5 worm cellular contexts compared by ENCODE assay signal in genomic region chrII:7877744-7878468, ce11.
A peak's percentile ranks its signal among the peaks of the same experiment; 100 is the strongest.
TF ChIP-seq lines count a peak whose summit lies in the region.

T01H3.2 (minus strand) TSS chrII:7877994.

TF ChIP-seq in whole organism, L1 larva, 84 proteins besides CTCF, POLR2A, EP300 and RAD21 (continues in another document):
- TF ChIP-seq unc-98 (GFP tag; IDR thresholded peaks at IDR 0.05; lab: Robert Waterston, UW), result no peak
- no peak for TF ChIP-seq hlh-17 (GFP tag; optimal IDR thresholded peaks at IDR 0.05; lab: Kevin White, UChicago; ENCODE audit: borderline replicate concordance)
- TF ChIP-seq unc-62 (GFP tag; optimal IDR thresholded peaks at IDR 0.05; lab: Kevin White, UChicago), result no peak
- TF ChIP-seq C04F5.9 (tag; optimal IDR thresholded peaks at IDR 0.05; lab: Kevin White, UChicago), result no peak
- no peak for TF ChIP-seq egl-13 (tag; optimal IDR thresholded peaks at IDR 0.05; lab: Kevin White, UChicago)
- TF ChIP-seq elt-2 (tag; optimal IDR thresholded peaks at IDR 0.05; lab: Kevin White, UChicago), result no peak
- TF ChIP-seq pqm-1 (tag; optimal IDR thresholded peaks at IDR 0.05; lab: Kevin White, UChicago), result no peak
- TF ChIP-seq nhr-76 (tag; optimal IDR thresholded peaks at IDR 0.05; lab: Kevin White, UChicago), result no peak
- TF ChIP-seq dsc-1 (tag; optimal IDR thresholded peaks at IDR 0.05; lab: Kevin White, UChicago), result no peak
- TF ChIP-seq nhr-71 (tag; optimal IDR thresholded peaks at IDR 0.05; lab: Kevin White, UChicago), result peak; percentile 41
- TF ChIP-seq swsn-7 (tag; optimal IDR thresholded peaks at IDR 0.05; lab: Kevin White, UChicago), result no peak
- no peak for TF ChIP-seq zip-4 (GFP tag; optimal IDR thresholded peaks at IDR 0.05; lab: Kevin White, UChicago)
- TF ChIP-seq mef-2 (tag; optimal IDR thresholded peaks at IDR 0.05; lab: Kevin White, UChicago), result no peak
- TF ChIP-seq mdl-1 (tag; optimal IDR thresholded peaks at IDR 0.05; lab: Kevin White, UChicago), result no peak
- no peak for TF ChIP-seq lir-3 (tag; optimal IDR thresholded peaks at IDR 0.05; lab: Kevin White, UChicago; ENCODE audit: poor library complexity)
- no peak for TF ChIP-seq mab-9 (GFP tag; IDR thresholded peaks at IDR 0.05; lab: Robert Waterston, UW)
- no peak for TF ChIP-seq nhr-19 (GFP tag; conservative IDR thresholded peaks at IDR 0.05; lab: Robert Waterston, UW)
- peak; percentile 2 for TF ChIP-seq snu-23 (GFP tag; optimal IDR thresholded peaks at IDR 0.05; lab: Kevin White, UChicago)
- no peak for TF ChIP-seq aly-2 (tag; optimal IDR thresholded peaks at IDR 0.05; lab: Kevin White, UChicago)

TF ChIP-seq in whole organism, L2 larva, 48 proteins besides CTCF, POLR2A, EP300 and RAD21:
- TF ChIP-seq alr-1 (tag; optimal IDR thresholded peaks at IDR 0.05; lab: Kevin White, UChicago) (no peak), zag-1 (tag; optimal IDR thresholded peaks at IDR 0.05; lab: Kevin White, UChicago) (no peak), Y55F3AM.14 (GFP tag; optimal IDR thresholded peaks at IDR 0.05; lab: Kevin White, UChicago) (no peak), sem-4 (tag; optimal IDR thresholded peaks at IDR 0.05; lab: Kevin White, UChicago) (no peak), nhr-11 (tag; optimal IDR thresholded peaks at IDR 0.05; lab: Kevin White, UChicago) (no peak), skn-1 (tag; optimal IDR thresholded peaks at IDR 0.05; lab: Kevin White, UChicago) (no peak), crh-2 (tag; optimal IDR thresholded peaks at IDR 0.05; lab: Kevin White, UChicago) (peak; percentile 3), sma-3 (GFP tag; optimal IDR thresholded peaks at IDR 0.05; lab: Kevin White, UChicago) (no peak), elt-1 (tag; optimal IDR thresholded peaks at IDR 0.05; lab: Kevin White, UChicago) (no peak), lsy-2 (tag; optimal IDR thresholded peaks at IDR 0.05; lab: Kevin White, UChicago) (peak in 1 of 2 experiments; percentile 12), ama-1 (optimal IDR thresholded peaks at IDR 0.05; lab: Kevin White, UChicago) (peak; percentile 2), dmd-4 (tag; optimal IDR thresholded peaks at IDR 0.05; lab: Kevin White, UChicago) (no peak)

TF ChIP-seq in whole organism, L3 larva, 47 proteins besides CTCF, POLR2A, EP300 and RAD21:
- no peak for TF ChIP-seq ceh-82 (tag; optimal IDR thresholded peaks at IDR 0.05; lab: Kevin White, UChicago)
- peak; percentile 18 for TF ChIP-seq elt-2 (tag; optimal IDR thresholded peaks at IDR 0.05; lab: Kevin White, UChicago)
- no peak for TF ChIP-seq eor-1 (tag; optimal IDR thresholded peaks at IDR 0.05; lab: Kevin White, UChicago)
- TF ChIP-seq ama-1 (optimal IDR thresholded peaks at IDR 0.05; lab: Kevin White, UChicago), result no peak
- TF ChIP-seq hmg-11 (tag; optimal IDR thresholded peaks at IDR 0.05; lab: Kevin White, UChicago), result no peak
- TF ChIP-seq nhr-43 (tag; optimal IDR thresholded peaks at IDR 0.05; lab: Kevin White, UChicago; ENCODE audit: poor library complexity, severe bottlenecking), result peak; percentile 13
- no peak for TF ChIP-seq pha-4 (tag; optimal IDR thresholded peaks at IDR 0.05; lab: Kevin White, UChicago)
- peak; percentile 15 for TF ChIP-seq nhr-23 (tag; optimal IDR thresholded peaks at IDR 0.05; lab: Kevin White, UChicago)
- no peak for TF ChIP-seq aly-2 (tag; optimal IDR thresholded peaks at IDR 0.05; lab: Kevin White, UChicago)

TF ChIP-seq in whole organism, L4 larva, 104 proteins besides CTCF, POLR2A, EP300 and RAD21:
- TF ChIP-seq lin-38 (GFP tag; IDR thresholded peaks at IDR 0.05; lab: Robert Waterston, UW) (peak; percentile 52), nhr-25 (tag; optimal IDR thresholded peaks at IDR 0.05; lab: Kevin White, UChicago; ENCODE audit: borderline replicate concordance, insufficient read depth) (no peak), dve-1 (tag; optimal IDR thresholded peaks at IDR 0.05; lab: Kevin White, UChicago; ENCODE audit: insufficient read depth) (peak; percentile 37), lsy-2 (tag; optimal IDR thresholded peaks at IDR 0.05; lab: Kevin White, UChicago) (peak in 1 of 2 experiments; percentile 39), gei-8 (GFP tag; optimal IDR thresholded peaks at IDR 0.05; lab: Kevin White, UChicago) (no peak), snpc-1.2 (GFP tag; IDR thresholded peaks at IDR 0.05; lab: Robert Waterston, UW) (no peak), mep-1 (tag; optimal IDR thresholded peaks at IDR 0.05; lab: Kevin White, UChicago) (peak; percentile 26), daf-12 (tag; optimal IDR thresholded peaks at IDR 0.05; lab: Kevin White, UChicago) (no peak), ztf-7 (tag; optimal IDR thresholded peaks at IDR 0.05; lab: Kevin White, UChicago) (no peak), egl-27 (tag; optimal IDR thresholded peaks at IDR 0.05; lab: Kevin White, UChicago) (no peak), T20F7.1 (GFP tag; optimal IDR thresholded peaks at IDR 0.05; lab: Kevin White, UChicago) (peak; percentile 71), mdt-29 (GFP tag; IDR thresholded peaks at IDR 0.05; lab: Robert Waterston, UW) (0 out of 2 replicates have a peak, but pooled peaks have one; percentile 20), nhr-102 (tag; optimal IDR thresholded peaks at IDR 0.05; lab: Kevin White, UChicago) (peak; percentile 53), mes-2 (tag; optimal IDR thresholded peaks at IDR 0.05; lab: Kevin White, UChicago; ENCODE audit: poor library complexity, severe bottlenecking) (no peak), spr-1 (tag; optimal IDR thresholded peaks at IDR 0.05; lab: Kevin White, UChicago) (peak; percentile 27), Y48G9A.11 (GFP tag; IDR thresholded peaks at IDR 0.05; lab: Robert Waterston, UW) (0 out of 2 replicates have a peak, but pooled peaks have one; percentile 38), ama-1 (optimal IDR thresholded peaks at IDR 0.05; lab: Kevin White, UChicago) (peak; percentile 27), unc-62 (GFP tag; optimal IDR thresholded peaks at IDR 0.05 in 1 of 2; lab: Kevin White, UChicago) (peak in 1 of 2 experiments; percentile 96), unc-62 (tag; optimal IDR thresholded peaks at IDR 0.05; lab: Kevin White, UChicago) (no peak)

TF ChIP-seq in whole organism, young adult, 124 proteins besides CTCF, POLR2A, EP300 and RAD21:
- TF ChIP-seq ceh-91 (GFP tag; IDR thresholded peaks at IDR 0.05; lab: Robert Waterston, UW) (no peak), dpl-1 (GFP tag; optimal IDR thresholded peaks at IDR 0.05; lab: Kevin White, UChicago) (no peak), hlh-26 (GFP tag; conservative IDR thresholded peaks at IDR 0.05; lab: Robert Waterston, UW) (no peak), sdz-38 (tag; optimal IDR thresholded peaks at IDR 0.05; lab: Kevin White, UChicago) (no peak), gei-17 (GFP tag; optimal IDR thresholded peaks at IDR 0.05; lab: Kevin White, UChicago) (no peak), madf-8 (GFP tag; conservative IDR thresholded peaks at IDR 0.05; lab: Robert Waterston, UW) (no peak), lin-54 (GFP tag; optimal IDR thresholded peaks at IDR 0.05; lab: Kevin White, UChicago) (peak; percentile 37), K12H6.12 (tag; optimal IDR thresholded peaks at IDR 0.05; lab: Kevin White, UChicago) (no peak), ztf-26 (tag; optimal IDR thresholded peaks at IDR 0.05; lab: Kevin White, UChicago) (no peak), lin-35 (GFP tag; optimal IDR thresholded peaks at IDR 0.05; lab: Kevin White, UChicago) (peak in 1 of 3 experiments; percentile 22), nfyb-1 (GFP tag; IDR thresholded peaks at IDR 0.05; lab: Robert Waterston, UW) (peak; percentile 33; the same call in 1 of the 2 replicates), F57C9.4 (tag; optimal IDR thresholded peaks at IDR 0.05; lab: Kevin White, UChicago) (no peak), tlf-1 (GFP tag; optimal IDR thresholded peaks at IDR 0.05; lab: Kevin White, UChicago) (peak; percentile 51), ekl-4 (GFP tag; IDR thresholded peaks at IDR 0.05; lab: Robert Waterston, UW) (no peak), bed-2 (GFP tag; IDR thresholded peaks at IDR 0.05; lab: Robert Waterston, UW) (no peak), bed-1 (GFP tag; IDR thresholded peaks at IDR 0.05; lab: Robert Waterston, UW) (no peak), fkh-3 (tag; optimal IDR thresholded peaks at IDR 0.05; lab: Kevin White, UChicago) (no peak), B0336.3 (GFP tag; IDR thresholded peaks at IDR 0.05; lab: Robert Waterston, UW) (0 out of 2 replicates have a peak, but pooled peaks have one; percentile 10), F37B4.10 (GFP tag; IDR thresholded peaks at IDR 0.05; lab: Robert Waterston, UW) (no peak), nfya-2 (GFP tag; IDR thresholded peaks at IDR 0.05; lab: Robert Waterston, UW) (no peak), chd-7 (tag; optimal IDR thresholded peaks at IDR 0.05; lab: Kevin White, UChicago) (peak; percentile 28), hsf-1 (GFP tag; IDR thresholded peaks at IDR 0.05; lab: Robert Waterston, UW) (no peak), tbp1 (GFP tag; optimal IDR thresholded peaks at IDR 0.05; lab: Kevin White, UChicago) (peak; percentile 21), lir-1 (GFP tag; conservative IDR thresholded peaks at IDR 0.05; lab: Robert Waterston, UW) (no peak), F57A8.1 (GFP tag; optimal IDR thresholded peaks at IDR 0.05; lab: Kevin White, UChicago) (no peak), cebp-1 (GFP tag; IDR thresholded peaks at IDR 0.05; lab: Robert Waterston, UW) (no peak), cebp-1 (tag; optimal IDR thresholded peaks at IDR 0.05; lab: Kevin White, UChicago) (peak; percentile 21), nhr-90 (tag; optimal IDR thresholded peaks at IDR 0.05; lab: Kevin White, UChicago) (no peak), C06A6.2 (GFP tag; conservative IDR thresholded peaks at IDR 0.05; lab: Robert Waterston, UW) (no peak), lsl-1 (GFP tag; optimal IDR thresholded peaks at IDR 0.05; lab: Kevin White, UChicago) (no peak), atf-7 (tag; optimal IDR thresholded peaks at IDR 0.05; lab: Kevin White, UChicago) (peak; percentile 9), nfya-1 (tag; optimal IDR thresholded peaks at IDR 0.05; lab: Kevin White, UChicago; ENCODE audit: borderline replicate concordance, insufficient read depth) (no peak), snpc-3.4 (tag; optimal IDR thresholded peaks at IDR 0.05; lab: Kevin White, UChicago) (no peak), B0261.1 (tag; optimal IDR thresholded peaks at IDR 0.05; lab: Kevin White, UChicago) (no peak), unc-130 (GFP tag; optimal IDR thresholded peaks at IDR 0.05; lab: Kevin White, UChicago) (no peak), pbrm-1 (GFP tag; IDR thresholded peaks at IDR 0.05; lab: Robert Waterston, UW) (no peak)
